Worm (Caenorhabditis elegans): ENCODE results near the gene C30A5.16.

Gene C30A5.16

ce11 chrIII:8191695-8192094 lies 26.3 kb upstream of the C30A5.16 start, which contains the start of gene C50C3.1:
Gene C50C3.1 (plus strand): TSS chrIII:8191995.
- TF ChIP-seq tbx-11 (GFP tag; IDR thresholded peaks at IDR 0.05) (no peak), flt-1 (GFP tag; IDR thresholded peaks at IDR 0.05) (no peak), hmg-4 (GFP tag; optimal IDR thresholded peaks at IDR 0.05) (no peak), ceh-36 (tag; optimal IDR thresholded peaks at IDR 0.05) (no peak), ets-7 (tag; optimal IDR thresholded peaks at IDR 0.05) (no peak), ceh-13 (GFP tag; optimal IDR thresholded peaks at IDR 0.05) (no peak), scrt-1 (GFP tag; IDR thresholded peaks at IDR 0.05) (no peak), aly-1 (tag; optimal IDR thresholded peaks at IDR 0.05) (no peak), hmbx-1 (tag; optimal IDR thresholded peaks at IDR 0.05) (no peak), hnd-1 (tag; optimal IDR thresholded peaks at IDR 0.05) (no peak), sea-1 (GFP tag; conservative IDR thresholded peaks at IDR 0.05) (no peak), tbx-37 (GFP tag; conservative IDR thresholded peaks at IDR 0.05) (no peak), tra-4 (tag; optimal IDR thresholded peaks at IDR 0.05) (no peak), B0310.2 (tag; optimal IDR thresholded peaks at IDR 0.05) (no peak), pes-1 (GFP tag; IDR thresholded peaks at IDR 0.05) (no peak)

DNA sequence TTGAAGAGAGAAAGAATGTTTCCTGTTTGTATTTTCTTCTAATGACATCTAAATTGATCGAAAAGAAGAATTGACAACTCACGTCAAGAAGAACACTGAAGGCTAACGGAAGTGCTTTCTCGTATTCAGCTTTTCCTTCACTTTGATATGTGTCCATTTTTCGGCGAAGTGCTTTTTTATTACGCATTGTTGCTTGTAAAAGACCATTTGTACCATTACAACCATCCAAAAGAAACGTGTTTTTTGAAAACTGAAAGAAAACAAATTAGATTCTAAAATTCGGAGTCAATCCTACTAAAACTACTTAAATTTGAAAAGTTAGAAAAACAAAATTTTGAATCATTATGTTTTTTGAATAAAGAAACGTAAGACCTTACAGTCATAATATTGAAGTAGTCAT lies 19.0 kb upstream of the C30A5.16 start:
- no peak for TF ChIP-seq B0310.2 (tag; optimal IDR thresholded peaks at IDR 0.05)
- no peak for TF ChIP-seq hmg-4 (GFP tag; optimal IDR thresholded peaks at IDR 0.05)
- no peak for TF ChIP-seq scrt-1 (GFP tag; IDR thresholded peaks at IDR 0.05)
- no peak for TF ChIP-seq ceh-36 (tag; optimal IDR thresholded peaks at IDR 0.05)
- no peak for TF ChIP-seq ama-1 (optimal IDR thresholded peaks at IDR 0.05)
- no peak for TF ChIP-seq tbx-11 (GFP tag; IDR thresholded peaks at IDR 0.05)
- no peak for TF ChIP-seq ets-7 (tag; optimal IDR thresholded peaks at IDR 0.05)
- TF ChIP-seq F13C5.2 (tag; optimal IDR thresholded peaks at IDR 0.05) = no peak
- TF ChIP-seq ceh-13 (GFP tag; optimal IDR thresholded peaks at IDR 0.05) = no peak

ce11 chrIII:8201117-8201516 lies 16.9 kb upstream of the C30A5.16 start, which contains the start of gene unc-36:
Gene unc-36 (minus strand): TSS chrIII:8201217.
- TF ChIP-seq flt-1 (GFP tag; IDR thresholded peaks at IDR 0.05) (no peak), hmbx-1 (tag; optimal IDR thresholded peaks at IDR 0.05) (no peak), tra-4 (tag; optimal IDR thresholded peaks at IDR 0.05) (no peak), pes-1 (GFP tag; IDR thresholded peaks at IDR 0.05) (no peak), ceh-36 (tag; optimal IDR thresholded peaks at IDR 0.05) (no peak), hmg-4 (GFP tag; optimal IDR thresholded peaks at IDR 0.05) (no peak), ceh-13 (GFP tag; optimal IDR thresholded peaks at IDR 0.05) (no peak), aly-1 (tag; optimal IDR thresholded peaks at IDR 0.05) (no peak), F13C5.2 (tag; optimal IDR thresholded peaks at IDR 0.05) (no peak), B0310.2 (tag; optimal IDR thresholded peaks at IDR 0.05) (no peak), ama-1 (optimal IDR thresholded peaks at IDR 0.05) (no peak), sea-1 (GFP tag; conservative IDR thresholded peaks at IDR 0.05) (no peak), hnd-1 (tag; optimal IDR thresholded peaks at IDR 0.05) (no peak), scrt-1 (GFP tag; IDR thresholded peaks at IDR 0.05) (no peak)

- no peak for TF ChIP-seq hmbx-1 (tag; optimal IDR thresholded peaks at IDR 0.05)
- TF ChIP-seq ceh-36 (tag; optimal IDR thresholded peaks at IDR 0.05) = peak; percentile 0
Observed at ce11 chrIII:8201760-8202159, 16.3 kb upstream of the C30A5.16 start.

DNA sequence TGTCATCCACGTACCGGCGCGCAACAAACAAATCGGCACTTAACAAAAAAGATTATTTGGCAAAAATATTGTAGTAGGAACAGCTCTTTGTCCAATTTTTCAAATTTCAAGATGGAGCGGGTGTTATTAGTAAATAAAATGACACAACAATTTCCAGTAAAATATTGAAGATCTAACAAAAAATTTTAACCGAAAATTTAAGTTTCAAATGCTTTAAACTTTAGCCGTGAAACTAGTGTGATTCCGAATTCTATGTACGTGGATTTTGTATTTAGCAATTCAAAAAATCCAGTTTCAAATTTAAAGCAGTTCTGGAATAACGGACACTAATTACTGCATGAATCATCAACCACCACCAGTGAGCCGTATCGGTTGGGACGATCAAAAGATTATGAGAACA lies 15.3 kb upstream of the C30A5.16 start, which contains the start of gene snb-5:
snb-5 (plus strand) TSS at position 301 of the 400 bp plus-strand sequence.
- no peak for TF ChIP-seq tbx-37 (GFP tag; conservative IDR thresholded peaks at IDR 0.05)
- TF ChIP-seq hnd-1 (tag; optimal IDR thresholded peaks at IDR 0.05) = no peak
- TF ChIP-seq hmg-4 (GFP tag; optimal IDR thresholded peaks at IDR 0.05) = no peak
- no peak for TF ChIP-seq flt-1 (GFP tag; IDR thresholded peaks at IDR 0.05)
- TF ChIP-seq scrt-1 (GFP tag; IDR thresholded peaks at IDR 0.05) = no peak
- TF ChIP-seq ceh-13 (GFP tag; optimal IDR thresholded peaks at IDR 0.05) = no peak

DNA sequence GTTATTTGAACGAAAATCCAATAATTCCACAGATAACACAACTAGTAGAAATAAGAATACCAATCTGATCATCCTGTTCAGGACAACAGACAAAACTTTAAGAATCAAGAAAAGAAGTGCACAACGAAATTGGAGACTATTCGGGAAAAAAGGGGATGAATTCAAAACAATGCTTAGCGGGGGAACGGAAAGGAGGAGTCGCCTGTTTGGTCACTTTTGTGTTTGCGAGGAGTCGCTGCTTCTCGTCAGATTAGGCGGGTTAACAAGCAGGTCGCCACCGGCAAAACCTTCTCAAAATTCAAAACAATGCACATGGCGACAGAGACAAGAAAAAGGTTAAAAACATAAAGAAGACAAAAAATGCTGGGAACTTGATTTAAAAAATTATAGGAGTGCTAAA lies 8.2 kb upstream of the C30A5.16 start, which contains the start of gene C30A5.10:
C30A5.10 (minus strand) TSS at position 101 of the 400 bp plus-strand sequence.
- TF ChIP-seq ets-7 (tag; optimal IDR thresholded peaks at IDR 0.05) (no peak), F13C5.2 (tag; optimal IDR thresholded peaks at IDR 0.05) (no peak), B0310.2 (tag; optimal IDR thresholded peaks at IDR 0.05) (no peak), tbx-11 (GFP tag; IDR thresholded peaks at IDR 0.05) (no peak), ama-1 (optimal IDR thresholded peaks at IDR 0.05) (no peak), tra-4 (tag; optimal IDR thresholded peaks at IDR 0.05) (no peak), pes-1 (GFP tag; IDR thresholded peaks at IDR 0.05) (no peak), aly-1 (tag; optimal IDR thresholded peaks at IDR 0.05) (no peak), hmg-4 (GFP tag; optimal IDR thresholded peaks at IDR 0.05) (no peak), ceh-13 (GFP tag; optimal IDR thresholded peaks at IDR 0.05) (no peak), tbx-37 (GFP tag; conservative IDR thresholded peaks at IDR 0.05) (no peak), sea-1 (GFP tag; conservative IDR thresholded peaks at IDR 0.05) (no peak), hmbx-1 (tag; optimal IDR thresholded peaks at IDR 0.05) (no peak), ceh-36 (tag; optimal IDR thresholded peaks at IDR 0.05) (no peak), flt-1 (GFP tag; IDR thresholded peaks at IDR 0.05) (no peak), scrt-1 (GFP tag; IDR thresholded peaks at IDR 0.05) (no peak), hnd-1 (tag; optimal IDR thresholded peaks at IDR 0.05) (no peak)

ce11 chrIII:8211562-8211961 lies 6.5 kb upstream of the C30A5.16 start:
- TF ChIP-seq B0310.2 (tag; optimal IDR thresholded peaks at IDR 0.05) (no peak), ceh-13 (GFP tag; optimal IDR thresholded peaks at IDR 0.05) (no peak), tra-4 (tag; optimal IDR thresholded peaks at IDR 0.05) (no peak), ama-1 (optimal IDR thresholded peaks at IDR 0.05) (no peak), pes-1 (GFP tag; IDR thresholded peaks at IDR 0.05) (no peak), hmbx-1 (tag; optimal IDR thresholded peaks at IDR 0.05) (no peak), ceh-36 (tag; optimal IDR thresholded peaks at IDR 0.05) (no peak), flt-1 (GFP tag; IDR thresholded peaks at IDR 0.05) (no peak), tbx-37 (GFP tag; conservative IDR thresholded peaks at IDR 0.05) (no peak), ets-7 (tag; optimal IDR thresholded peaks at IDR 0.05) (no peak), aly-1 (tag; optimal IDR thresholded peaks at IDR 0.05) (no peak), scrt-1 (GFP tag; IDR thresholded peaks at IDR 0.05) (no peak), sea-1 (GFP tag; conservative IDR thresholded peaks at IDR 0.05) (no peak), F13C5.2 (tag; optimal IDR thresholded peaks at IDR 0.05) (no peak)

- TF ChIP-seq hmbx-1 (tag; optimal IDR thresholded peaks at IDR 0.05) (no peak), sea-1 (GFP tag; conservative IDR thresholded peaks at IDR 0.05) (no peak), hmg-4 (GFP tag; optimal IDR thresholded peaks at IDR 0.05) (no peak), pes-1 (GFP tag; IDR thresholded peaks at IDR 0.05) (no peak), ceh-36 (tag; optimal IDR thresholded peaks at IDR 0.05) (no peak), F13C5.2 (tag; optimal IDR thresholded peaks at IDR 0.05) (no peak), ets-7 (tag; optimal IDR thresholded peaks at IDR 0.05) (no peak), tra-4 (tag; optimal IDR thresholded peaks at IDR 0.05) (no peak), scrt-1 (GFP tag; IDR thresholded peaks at IDR 0.05) (no peak), tbx-37 (GFP tag; conservative IDR thresholded peaks at IDR 0.05) (no peak), aly-1 (tag; optimal IDR thresholded peaks at IDR 0.05) (no peak), tbx-11 (GFP tag; IDR thresholded peaks at IDR 0.05) (no peak), ceh-13 (GFP tag; optimal IDR thresholded peaks at IDR 0.05) (no peak), flt-1 (GFP tag; IDR thresholded peaks at IDR 0.05) (no peak), B0310.2 (tag; optimal IDR thresholded peaks at IDR 0.05) (no peak), hnd-1 (tag; optimal IDR thresholded peaks at IDR 0.05) (no peak), ama-1 (optimal IDR thresholded peaks at IDR 0.05) (no peak)
Observed at ce11 chrIII:8216224-8216623, 1.8 kb upstream of the C30A5.16 start, which contains the start of gene unc-86. Gene unc-86 (minus strand): TSS chrIII:8216336.
